Worm (Caenorhabditis elegans) whole organism, early embryonic: ENCODE results near the gene unc-44.

Experiments used
- B0310.2 ChIP-seq: sonication (generic microtip); optimal IDR thresholded peaks from 2 replicates; lab custom pipeline; 2016; ENCODE audit warnings: mild to moderate bottlenecking, missing genetic modification characterization, missing compliant biosample characterization
- F13C5.2 ChIP-seq: sonication (generic microtip); optimal IDR thresholded peaks from 2 replicates; lab custom pipeline; 2017; ENCODE audit warnings: mild to moderate bottlenecking, missing genetic modification characterization, inconsistent platforms, missing compliant biosample characterization
- aly-1 ChIP-seq: sonication (generic microtip); optimal IDR thresholded peaks from 2 replicates; lab custom pipeline; 2016; ENCODE audit warnings: missing genetic modification characterization, missing compliant biosample characterization
- ama-1 ChIP-seq: fragments of 150-350 bp; optimal IDR thresholded peaks from 2 replicates; lab custom pipeline; 2014
- ceh-13 ChIP-seq: fragments of 200-800 bp; sonication (Bioruptor generic); optimal IDR thresholded peaks from 2 replicates; lab custom pipeline; 2018; ENCODE audit warnings: mild to moderate bottlenecking, missing genetic modification characterization, missing compliant biosample characterization
- ceh-36 ChIP-seq: sonication (generic microtip); optimal IDR thresholded peaks from 2 replicates; lab custom pipeline; 2016; ENCODE audit warnings: missing genetic modification characterization, inconsistent platforms, missing compliant biosample characterization
- ets-7 ChIP-seq: sonication (generic microtip); optimal IDR thresholded peaks from 2 replicates; lab custom pipeline; 2016; ENCODE audit warnings: missing genotype, missing genetic modification characterization, missing compliant biosample characterization
- flt-1 ChIP-seq: fragments of 200-800 bp; sonication (Bioruptor generic); IDR thresholded peaks from 2 replicates; pipeline ENCODE4 v1.3.6; 2022; ENCODE audit warnings: missing genetic modification characterization, missing compliant biosample characterization
- hmbx-1 ChIP-seq: sonication (generic microtip); optimal IDR thresholded peaks from 2 replicates; lab custom pipeline; 2016; ENCODE audit warnings: mild to moderate bottlenecking, missing genetic modification characterization, missing compliant biosample characterization
- hmg-4 ChIP-seq: fragments of 200-800 bp; sonication (Bioruptor generic); optimal IDR thresholded peaks from 2 replicates; lab custom pipeline; 2018; ENCODE audit warnings: mild to moderate bottlenecking, missing genetic modification characterization, missing compliant biosample characterization
- hnd-1 ChIP-seq: sonication (generic microtip); optimal IDR thresholded peaks from 2 replicates; lab custom pipeline; 2016; ENCODE audit warnings: missing genetic modification characterization, missing compliant biosample characterization
- pes-1 ChIP-seq: fragments of 200-800 bp; sonication (Bioruptor generic); IDR thresholded peaks from 2 replicates; pipeline ENCODE4 v1.3.6; 2022; ENCODE audit warnings: missing genetic modification reagents, missing genetic modification characterization, missing compliant biosample characterization
- scrt-1 ChIP-seq: fragments of 200-800 bp; sonication (Bioruptor generic); IDR thresholded peaks from 2 replicates; pipeline ENCODE4 v1.3.6; 2022; ENCODE audit warnings: missing genetic modification characterization, missing compliant biosample characterization
- sea-1 ChIP-seq: fragments of 200-800 bp; sonication (Bioruptor generic); conservative IDR thresholded peaks from 2 replicates; pipeline ENCODE4 v1.3.6; 2022; ENCODE audit warnings: missing genetic modification characterization, missing compliant biosample characterization
- tbx-11 ChIP-seq: fragments of 200-800 bp; sonication (Bioruptor generic); IDR thresholded peaks from 2 replicates; pipeline ENCODE4 v1.3.6; 2022; ENCODE audit warnings: missing genetic modification characterization, missing compliant biosample characterization
- tbx-37 ChIP-seq: fragments of 200-800 bp; sonication (Bioruptor generic); conservative IDR thresholded peaks from 2 replicates; pipeline ENCODE4 v1.3.6; 2022; ENCODE audit warnings: missing genetic modification reagents, missing genetic modification characterization, missing compliant biosample characterization
- tra-4 ChIP-seq: sonication (generic microtip); optimal IDR thresholded peaks from 2 replicates; lab custom pipeline; 2017; ENCODE audit warnings: missing genetic modification characterization, missing compliant biosample characterization

The unc-44 gene

DNA sequence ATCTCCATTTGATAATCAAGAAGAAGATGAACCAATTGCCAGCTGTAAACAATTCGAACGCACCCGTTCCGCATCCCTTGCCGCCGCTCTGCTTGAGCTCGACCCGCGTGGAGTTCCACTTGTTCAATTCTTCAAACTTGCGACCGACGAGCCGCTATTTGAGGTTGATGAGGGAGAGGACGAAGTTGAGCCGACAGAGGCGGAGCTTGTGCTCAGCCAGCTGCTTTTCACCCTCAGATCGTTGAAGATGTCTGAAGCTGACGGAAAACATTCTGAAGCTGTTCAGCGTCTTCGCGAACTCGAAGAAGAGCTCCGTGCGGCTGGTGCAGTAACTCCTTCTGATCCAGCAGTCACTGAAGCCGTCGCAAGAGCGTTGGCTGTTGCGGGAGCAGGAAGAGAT, 10.5 kb downstream of the unc-44 start:
- TF ChIP-seq hmg-4 (GFP tag; lab: Kevin White, UChicago): no peak
- no peak for TF ChIP-seq hmbx-1 (tag; lab: Kevin White, UChicago)

DNA sequence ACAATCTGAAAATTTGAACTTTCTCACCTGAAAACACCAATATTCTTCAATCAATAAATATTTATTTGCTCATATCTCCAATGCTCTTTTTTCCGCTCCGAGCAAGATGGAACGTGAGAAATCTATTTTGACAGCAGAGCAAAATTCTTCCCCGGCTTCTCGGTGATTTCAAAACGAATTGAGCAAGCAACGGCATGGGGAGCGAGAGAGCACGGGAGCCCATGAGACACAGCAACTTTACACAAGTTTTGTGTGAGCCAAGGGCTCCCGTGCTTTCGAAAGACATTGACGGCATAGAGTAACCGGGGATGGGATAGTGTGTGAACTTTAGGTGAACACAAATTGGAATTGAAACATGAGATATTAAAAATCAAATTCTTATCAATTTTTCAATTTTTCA, 11.5 kb downstream of the unc-44 start:
- TF ChIP-seq flt-1 (GFP tag; lab: Robert Waterston, UW) (no peak), tbx-11 (GFP tag; lab: Robert Waterston, UW) (no peak), B0310.2 (tag; lab: Kevin White, UChicago) (no peak), scrt-1 (GFP tag; lab: Robert Waterston, UW) (no peak), F13C5.2 (tag; lab: Kevin White, UChicago) (no peak), hmg-4 (GFP tag; lab: Kevin White, UChicago) (no peak), ets-7 (tag; lab: Kevin White, UChicago) (no peak), ceh-13 (no peak), tbx-37 (no peak), hmbx-1 (tag; lab: Kevin White, UChicago) (no peak)

DNA sequence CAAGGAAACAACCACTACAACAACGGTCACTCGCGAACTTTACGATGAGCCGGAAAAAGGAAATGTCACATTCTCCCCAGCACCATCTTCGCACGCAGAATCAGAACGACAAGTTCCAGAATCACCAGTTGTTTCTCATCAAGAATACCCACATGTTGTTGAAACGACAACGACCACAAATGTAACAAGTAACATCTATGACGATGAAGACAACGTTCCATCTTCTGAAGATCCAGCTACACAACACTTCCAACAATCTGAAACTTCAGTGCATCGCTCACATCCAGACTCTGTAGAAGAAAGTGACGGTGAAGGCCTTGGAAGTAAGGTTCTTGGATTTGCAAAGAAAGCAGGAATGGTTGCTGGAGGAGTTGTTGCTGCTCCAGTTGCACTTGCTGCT, 15.1 kb downstream of the unc-44 start:
- TF ChIP-seq flt-1 (GFP tag; lab: Robert Waterston, UW) (no peak), ama-1 (lab: Kevin White, UChicago) (no peak), scrt-1 (GFP tag; lab: Robert Waterston, UW) (no peak), hmg-4 (GFP tag; lab: Kevin White, UChicago) (no peak)

DNA sequence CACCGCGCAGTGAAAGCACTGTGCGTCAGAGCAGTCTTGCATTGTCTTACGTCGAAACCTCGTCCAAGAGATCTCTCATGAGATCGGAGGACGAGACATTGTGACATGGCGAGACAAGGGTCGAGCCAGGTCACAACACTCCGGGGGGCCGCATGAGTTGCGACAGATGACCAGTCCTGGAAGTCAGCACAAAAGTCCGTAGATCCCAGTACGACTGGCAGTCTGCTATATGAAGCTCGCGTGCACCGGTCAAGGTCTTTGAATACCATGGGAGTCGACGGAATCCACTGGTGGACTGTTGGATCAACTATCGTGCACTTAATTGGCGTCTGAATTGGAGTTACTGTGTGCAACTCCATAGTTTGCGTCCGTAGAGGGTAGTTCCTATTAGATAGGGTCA, 30.3 kb downstream of the unc-44 start:
- no peak for TF ChIP-seq scrt-1 (GFP tag; lab: Robert Waterston, UW)
- TF ChIP-seq flt-1 (GFP tag; lab: Robert Waterston, UW): no peak

DNA sequence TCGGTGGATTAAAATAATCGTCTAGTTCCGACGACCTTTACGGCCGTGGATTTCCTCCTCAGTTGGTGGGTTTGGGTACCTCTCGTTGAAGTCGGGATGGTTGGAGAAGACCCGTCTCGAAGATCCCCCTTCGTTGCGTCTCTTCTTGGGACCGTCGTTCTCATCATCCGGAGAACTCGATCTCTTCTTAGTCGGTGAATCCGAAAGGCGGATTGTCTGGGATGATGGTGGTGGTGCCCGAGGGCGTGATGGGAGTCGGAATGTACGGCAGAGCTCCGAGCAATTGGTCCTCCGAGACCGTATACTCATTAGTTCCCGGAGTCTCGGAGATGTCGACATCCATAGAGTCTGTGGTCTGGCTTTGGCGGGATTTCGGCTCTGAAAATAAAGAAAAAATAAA, 34.9 kb downstream of the unc-44 start:
- no peak for TF ChIP-seq scrt-1 (GFP tag; lab: Robert Waterston, UW)
- TF ChIP-seq tbx-11 (GFP tag; lab: Robert Waterston, UW): no peak
- TF ChIP-seq ceh-36 (tag; lab: Kevin White, UChicago): no peak
- TF ChIP-seq sea-1 (GFP tag; lab: Robert Waterston, UW): no peak
- no peak for TF ChIP-seq hmg-4 (GFP tag; lab: Kevin White, UChicago)
- TF ChIP-seq B0310.2 (tag; lab: Kevin White, UChicago): no peak

DNA sequence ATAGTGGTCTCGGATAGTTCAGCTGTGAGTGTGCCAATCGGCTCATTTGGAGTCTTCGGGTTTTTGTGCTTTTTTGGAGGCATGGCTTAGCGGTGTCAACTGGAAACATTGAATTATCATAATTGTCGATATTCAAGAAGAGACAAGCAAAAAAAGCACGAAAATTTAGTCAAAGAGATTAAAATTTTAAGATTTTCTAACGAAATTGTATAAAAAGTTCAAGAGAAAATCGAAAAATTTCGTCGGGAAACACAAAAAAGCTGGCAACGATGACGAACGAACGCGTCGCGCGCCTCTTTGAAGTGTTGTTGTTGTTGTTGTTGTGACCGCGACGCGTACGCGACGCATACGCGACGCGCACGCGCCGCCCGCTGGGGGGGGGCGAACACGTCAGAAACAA, 36.2 kb downstream of the unc-44 start, which contains the start of gene C46G7.5:
C46G7.5 (minus strand) TSS at position 101 of the 400 bp plus-strand sequence.
- no peak for TF ChIP-seq flt-1 (GFP tag; lab: Robert Waterston, UW)
- no peak for TF ChIP-seq tra-4 (tag; lab: Kevin White, UChicago)
- TF ChIP-seq sea-1 (GFP tag; lab: Robert Waterston, UW): no peak
- TF ChIP-seq B0310.2 (tag; lab: Kevin White, UChicago): no peak
- TF ChIP-seq scrt-1 (GFP tag; lab: Robert Waterston, UW): no peak
- TF ChIP-seq ceh-36 (tag; lab: Kevin White, UChicago): no peak
- TF ChIP-seq ceh-13: no peak
- TF ChIP-seq hmbx-1 (tag; lab: Kevin White, UChicago): no peak
- no peak for TF ChIP-seq pes-1 (GFP tag; lab: Robert Waterston, UW)
- no peak for TF ChIP-seq ets-7 (tag; lab: Kevin White, UChicago)
- TF ChIP-seq tbx-11 (GFP tag; lab: Robert Waterston, UW): no peak

DNA sequence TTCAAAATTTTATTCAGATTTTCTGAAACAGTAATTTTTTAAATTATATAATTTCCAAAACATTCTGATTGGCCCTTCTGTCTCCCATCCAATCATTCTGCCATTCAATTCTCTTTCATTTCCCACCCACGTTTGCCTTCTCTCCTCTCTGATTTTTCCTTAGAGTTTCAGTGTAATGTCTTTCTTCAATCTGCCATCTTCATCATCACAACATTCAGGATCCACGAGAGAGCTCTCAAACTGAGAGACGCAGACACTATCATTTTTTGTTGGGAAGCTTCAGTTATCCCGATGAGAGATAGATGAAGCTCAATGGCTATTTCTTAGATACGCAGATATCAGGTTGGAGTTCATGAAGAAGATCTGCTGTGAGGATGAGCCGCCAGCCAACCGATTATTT, 38.5 kb downstream of the unc-44 start:
- TF ChIP-seq scrt-1 (GFP tag; lab: Robert Waterston, UW) (no peak), B0310.2 (tag; lab: Kevin White, UChicago) (no peak), ets-7 (tag; lab: Kevin White, UChicago) (no peak), hnd-1 (tag; lab: Kevin White, UChicago) (no peak)

DNA sequence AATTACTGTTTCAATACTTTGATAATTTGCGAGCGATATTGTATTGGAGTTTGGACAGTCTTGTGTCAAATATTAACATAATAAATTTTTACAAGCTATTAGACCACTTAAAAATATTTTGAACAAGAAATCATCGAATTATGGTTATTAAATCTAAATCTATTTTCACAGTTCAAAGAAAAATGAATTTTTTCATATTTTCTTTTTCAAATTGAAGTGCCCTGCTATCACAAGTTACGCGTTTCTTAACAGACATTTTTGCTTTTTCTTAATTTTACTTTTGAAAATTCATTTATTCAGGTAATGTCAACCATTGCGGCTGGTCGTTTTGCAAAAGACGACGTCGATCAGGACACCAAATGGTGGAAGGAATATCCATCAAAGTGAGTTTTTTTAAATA, 39.5 kb downstream of the unc-44 start, which contains the start of gene C46G7.2:
C46G7.2 (plus strand) TSS at position 301 of the 400 bp plus-strand sequence.
- no peak for TF ChIP-seq ama-1 (lab: Kevin White, UChicago)
- TF ChIP-seq sea-1 (GFP tag; lab: Robert Waterston, UW): no peak

DNA sequence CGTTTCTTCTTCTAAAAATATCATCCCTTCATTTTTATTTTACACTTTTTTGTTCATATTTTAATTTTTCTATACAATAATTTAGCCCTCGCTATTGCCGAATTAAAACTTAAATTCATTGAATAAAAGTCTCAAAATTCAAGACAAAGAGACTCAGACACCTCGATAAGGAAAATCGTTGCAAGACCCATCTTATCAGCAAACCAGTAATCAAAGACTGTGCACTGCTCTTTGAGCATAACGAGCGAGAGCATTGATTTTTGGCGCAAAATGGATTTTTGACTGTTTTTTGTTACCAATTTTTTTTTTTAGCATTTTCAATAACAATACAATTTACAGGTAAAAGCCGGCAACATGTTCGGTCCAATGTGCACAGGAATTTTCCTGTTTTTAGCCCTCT, 42.3 kb downstream of the unc-44 start, which contains the start of gene C46G7.1:
C46G7.1 (plus strand) TSS at position 340 of the 400 bp plus-strand sequence.
- TF ChIP-seq sea-1 (GFP tag; lab: Robert Waterston, UW) (no peak), tra-4 (tag; lab: Kevin White, UChicago) (no peak), F13C5.2 (tag; lab: Kevin White, UChicago) (no peak), hmbx-1 (tag; lab: Kevin White, UChicago) (no peak), pes-1 (GFP tag; lab: Robert Waterston, UW) (no peak), hnd-1 (tag; lab: Kevin White, UChicago) (no peak), scrt-1 (GFP tag; lab: Robert Waterston, UW) (no peak), aly-1 (no peak), ceh-36 (tag; lab: Kevin White, UChicago) (no peak), hmg-4 (GFP tag; lab: Kevin White, UChicago) (no peak), ets-7 (tag; lab: Kevin White, UChicago) (no peak)
